Fruit fly (Drosophila melanogaster) whole organism, embryonic: ENCODE measurements around the gene nudE.

ENCODE experiments used
- Adf1 ChIP-seq: fragments of 200-800 bp; sonication (Bioruptor generic); IDR thresholded peaks from 2 replicates; pipeline ENCODE4 v1.3.6; 2022; ENCODE audit warnings: missing biosample characterization, missing genetic modification characterization
- Atf-2 ChIP-seq: fragments of 200-800 bp; sonication (Bioruptor generic); optimal IDR thresholded peaks from 2 replicates; lab custom pipeline; 2016; ENCODE audit warnings: missing biosample characterization, missing genetic modification characterization
- Atf6 ChIP-seq: fragments of 200-800 bp; sonication (Bioruptor generic); IDR thresholded peaks from 2 replicates; pipeline ENCODE4 v1.3.6; 2022; ENCODE audit warnings: missing biosample characterization, missing genetic modification characterization
- Awh ChIP-seq: fragments of 200-800 bp; sonication (Bioruptor generic); IDR thresholded peaks from 2 replicates; pipeline ENCODE4, ENCODE4 v1.3.6; 2022; ENCODE audit warnings: missing biosample characterization, missing genetic modification characterization
- BtbVII ChIP-seq: fragments of 200-800 bp; sonication (Bioruptor generic); optimal IDR thresholded peaks from 3 replicates; lab custom pipeline; 2017; ENCODE audit warnings: missing biosample characterization, mild to moderate bottlenecking, missing genetic modification characterization
- CG10431 ChIP-seq: fragments of 200-800 bp; sonication (Bioruptor generic); optimal IDR thresholded peaks from 3 replicates; lab custom pipeline; 2018; ENCODE audit warnings: missing biosample characterization, mild to moderate bottlenecking, missing genetic modification characterization
- CG11247 ChIP-seq: fragments of 200-800 bp; sonication (Bioruptor generic); IDR thresholded peaks from 2 replicates; pipeline ENCODE4 v1.3.6; 2022; ENCODE audit warnings: missing biosample characterization, missing genetic modification characterization
- CG14014 ChIP-seq: fragments of 200-800 bp; sonication (Bioruptor generic); IDR thresholded peaks from 2 replicates; pipeline ENCODE4 v1.3.6; 2022; ENCODE audit warnings: missing biosample characterization, missing genetic modification characterization
- CG15073 ChIP-seq: fragments of 200-800 bp; sonication (Bioruptor generic); optimal IDR thresholded peaks from 2 replicates; lab custom pipeline; 2016; ENCODE audit warnings: missing biosample characterization, missing genetic modification characterization
- CG15269 ChIP-seq: fragments of 200-800 bp; sonication (Bioruptor generic); optimal IDR thresholded peaks from 2 replicates; lab custom pipeline; 2018; ENCODE audit warnings: missing biosample characterization, mild to moderate bottlenecking, missing genetic modification characterization, moderate library complexity
- CG16779 ChIP-seq: fragments of 200-800 bp; sonication (Bioruptor generic); IDR thresholded peaks from 2 replicates; pipeline ENCODE4 v1.3.6; 2022; ENCODE audit warnings: missing biosample characterization, missing genetic modification characterization
- CG17829 ChIP-seq: fragments of 200-800 bp; optimal IDR thresholded peaks from 2 replicates; lab custom pipeline; 2019; ENCODE audit warnings: missing biosample characterization, mild to moderate bottlenecking, missing genetic modification characterization, moderate library complexity
- CG1792 ChIP-seq: fragments of 200-800 bp; sonication (Bioruptor generic); optimal IDR thresholded peaks from 2 replicates; lab custom pipeline; 2016; ENCODE audit warnings: missing biosample characterization, missing genetic modification characterization
- CG18262 ChIP-seq: fragments of 200-800 bp; optimal IDR thresholded peaks from 3 replicates; lab custom pipeline; 2019; ENCODE audit warnings: missing biosample characterization, mild to moderate bottlenecking, missing genetic modification characterization, moderate library complexity
- CG18764 ChIP-seq: fragments of 200-800 bp; sonication (Bioruptor generic); optimal IDR thresholded peaks from 3 replicates; lab custom pipeline; 2016; ENCODE audit warnings: missing biosample characterization, missing genetic modification characterization
- CG2116 ChIP-seq: fragments of 200-800 bp; sonication (Bioruptor generic); optimal IDR thresholded peaks from 3 replicates; lab custom pipeline; 2018; ENCODE audit warnings: missing biosample characterization, mild to moderate bottlenecking, missing genetic modification characterization
- CG2202 ChIP-seq: fragments of 200-800 bp; sonication (Bioruptor generic); optimal IDR thresholded peaks from 2 replicates; lab custom pipeline; 2018; ENCODE audit warnings: missing biosample characterization, mild to moderate bottlenecking, missing genetic modification characterization
- CG2875 ChIP-seq: fragments of 200-800 bp; sonication (Bioruptor generic); optimal IDR thresholded peaks from 2 replicates; lab custom pipeline; 2017; ENCODE audit warnings: missing biosample characterization, mild to moderate bottlenecking, missing genetic modification characterization, missing genetic modification reagents
- CG3065 ChIP-seq: fragments of 200-800 bp; sonication (Bioruptor generic); optimal IDR thresholded peaks from 2 replicates; lab custom pipeline; 2016; ENCODE audit warnings: missing biosample characterization, missing genetic modification characterization
- CG31224 ChIP-seq: fragments of 200-800 bp; sonication (Bioruptor generic); IDR thresholded peaks from 2 replicates; pipeline ENCODE4 v1.3.6; 2022; ENCODE audit warnings: missing biosample characterization, missing genetic modification characterization
- CG3995 ChIP-seq: fragments of 200-800 bp; sonication (Bioruptor generic); optimal IDR thresholded peaks from 3 replicates; lab custom pipeline; 2016; ENCODE audit warnings: missing biosample characterization, missing genetic modification characterization
- CG4328 ChIP-seq: fragments of 200-800 bp; sonication (Bioruptor generic); optimal IDR thresholded peaks from 3 replicates; lab custom pipeline; 2017; ENCODE audit warnings: missing biosample characterization, missing genetic modification reagents, missing genetic modification characterization
- CG6854 ChIP-seq: fragments of 200-800 bp; sonication (Bioruptor generic); optimal IDR thresholded peaks from 3 replicates; lab custom pipeline; 2017; ENCODE audit warnings: missing biosample characterization, mild to moderate bottlenecking, missing genetic modification characterization
- CG9215 ChIP-seq: fragments of 200-800 bp; sonication (Bioruptor generic); IDR thresholded peaks from 2 replicates; pipeline ENCODE4 v1.3.6; 2022; ENCODE audit warnings: missing biosample characterization, missing genetic modification characterization
- Dek ChIP-seq: fragments of 200-800 bp; sonication (Bioruptor generic); optimal IDR thresholded peaks from 3 replicates; lab custom pipeline; 2019; ENCODE audit warnings: missing biosample characterization, mild to moderate bottlenecking, missing genetic modification characterization, moderate library complexity
- Dip3 ChIP-seq: fragments of 200-800 bp; sonication (Bioruptor generic); optimal IDR thresholded peaks from 3 replicates; lab custom pipeline; 2016; ENCODE audit warnings: missing biosample characterization, missing genetic modification characterization
- Dll ChIP-seq: fragments of 200-800 bp; sonication (Bioruptor generic); IDR thresholded peaks from 4 replicates; pipeline ENCODE4 v1.3.6; 2022; ENCODE audit warnings: missing biosample characterization, missing genetic modification characterization; ENCODE audit not compliant: partially characterized antibody
- Ets97D ChIP-seq: fragments of 200-800 bp; sonication (Bioruptor generic); optimal IDR thresholded peaks from 3 replicates; lab custom pipeline; 2016; ENCODE audit warnings: missing biosample characterization, missing genetic modification characterization
- Lpt ChIP-seq: fragments of >200 bp; optimal IDR thresholded peaks from 2 replicates; lab custom pipeline; 2018; ENCODE audit warnings: missing biosample characterization, missing genetic modification characterization
- Mad ChIP-seq: fragments of 200-800 bp; sonication (Bioruptor generic); optimal IDR thresholded peaks from 2 replicates; lab custom pipeline; 2016; ENCODE audit warnings: missing biosample characterization, missing genetic modification characterization
- Vsx1 ChIP-seq: fragments of 200-800 bp; sonication (Bioruptor generic); optimal IDR thresholded peaks from 2 replicates; lab custom pipeline; 2017; ENCODE audit warnings: missing biosample characterization, mild to moderate bottlenecking, missing genetic modification characterization, missing genetic modification reagents
- bbx ChIP-seq: fragments of 200-800 bp; sonication (Bioruptor generic); IDR thresholded peaks from 2 replicates; pipeline ENCODE4 v1.3.6; 2022; ENCODE audit warnings: missing biosample characterization, missing genetic modification characterization; ENCODE audit not compliant: partially characterized antibody
- bcd ChIP-seq: fragments of 200-800 bp; sonication (Bioruptor generic); optimal IDR thresholded peaks from 2 replicates; lab custom pipeline; 2017; ENCODE audit warnings: missing biosample characterization, mild to moderate bottlenecking, missing genetic modification characterization
- bigmax ChIP-seq: fragments of 200-800 bp; sonication (Bioruptor generic); optimal IDR thresholded peaks from 2 replicates; lab custom pipeline; 2018; ENCODE audit warnings: missing biosample characterization, mild to moderate bottlenecking, missing genetic modification characterization
- cad ChIP-seq: fragments of >200 bp; optimal IDR thresholded peaks from 2 replicates; lab custom pipeline; 2017; ENCODE audit warnings: missing biosample characterization, missing genetic modification characterization
- disco-r ChIP-seq: fragments of 200-800 bp; sonication (Bioruptor generic); optimal IDR thresholded peaks from 2 replicates; lab custom pipeline; 2016; ENCODE audit warnings: missing biosample characterization, missing genetic modification characterization
- dpn ChIP-seq, 2 experiments: fragments of 200-800 bp; sonication (Bioruptor generic); optimal IDR thresholded peaks; 3 replicates each; lab custom pipeline; 2016; ENCODE audit warnings: missing biosample characterization in 2 of 2, missing genetic modification characterization in 2 of 2
- eyg ChIP-seq: fragments of 200-800 bp; sonication (Bioruptor generic); optimal IDR thresholded peaks from 3 replicates; lab custom pipeline; 2016; ENCODE audit warnings: missing biosample characterization, missing genetic modification characterization
- her ChIP-seq: fragments of 200-800 bp; sonication (Bioruptor generic); optimal IDR thresholded peaks from 2 replicates; lab custom pipeline; 2016; ENCODE audit warnings: missing biosample characterization, missing genetic modification characterization
- inv ChIP-seq: fragments of 200-800 bp; sonication (Bioruptor generic); IDR thresholded peaks from 2 replicates; pipeline ENCODE4 v1.3.6; 2022; ENCODE audit warnings: missing biosample characterization, missing genetic modification characterization; ENCODE audit not compliant: partially characterized antibody
- klu ChIP-seq: fragments of 200-800 bp; sonication (Bioruptor generic); IDR thresholded peaks from 2 replicates; pipeline ENCODE4 v1.3.6; 2022; ENCODE audit warnings: missing biosample characterization, missing genetic modification characterization
- mirr ChIP-seq: fragments of 200-800 bp; sonication (Bioruptor generic); optimal IDR thresholded peaks from 3 replicates; lab custom pipeline; 2018; ENCODE audit warnings: missing biosample characterization, mild to moderate bottlenecking, missing genetic modification characterization
- mld ChIP-seq: fragments of 200-800 bp; sonication (Bioruptor generic); IDR thresholded peaks from 3 replicates; pipeline ENCODE4 v1.3.6; 2022; ENCODE audit warnings: missing biosample characterization, missing genetic modification characterization; ENCODE audit not compliant: partially characterized antibody
- oc ChIP-seq: fragments of 200-800 bp; sonication (Bioruptor generic); optimal IDR thresholded peaks from 2 replicates; lab custom pipeline; 2018; ENCODE audit warnings: missing biosample characterization, mild to moderate bottlenecking, missing genetic modification characterization, moderate library complexity
- pb ChIP-seq: fragments of 200-800 bp; sonication (Bioruptor generic); optimal IDR thresholded peaks from 3 replicates; lab custom pipeline; 2016; ENCODE audit warnings: missing biosample characterization, missing genetic modification characterization
- pita ChIP-seq: fragments of 200-800 bp; sonication (Bioruptor generic); optimal IDR thresholded peaks from 2 replicates; lab custom pipeline; 2017; ENCODE audit warnings: missing biosample characterization, mild to moderate bottlenecking, missing genetic modification characterization
- pum ChIP-seq: fragments of 200-800 bp; sonication (Bioruptor generic); optimal IDR thresholded peaks from 2 replicates; lab custom pipeline; 2016; ENCODE audit warnings: missing biosample characterization, missing genetic modification characterization
- sima ChIP-seq: fragments of 200-800 bp; sonication (Bioruptor generic); optimal IDR thresholded peaks from 2 replicates; lab custom pipeline; 2016; ENCODE audit warnings: missing biosample characterization, missing genetic modification characterization
- tap ChIP-seq: fragments of 200-800 bp; optimal IDR thresholded peaks from 3 replicates; lab custom pipeline; 2019; ENCODE audit warnings: missing biosample characterization, mild to moderate bottlenecking, missing genetic modification characterization, moderate library complexity
- zfh1 ChIP-seq: fragments of 200-800 bp; sonication (Bioruptor generic); IDR thresholded peaks from 3 replicates; pipeline ENCODE4 v1.3.6; 2022; ENCODE audit warnings: missing biosample characterization, missing genetic modification characterization

nudE gene

DNA sequence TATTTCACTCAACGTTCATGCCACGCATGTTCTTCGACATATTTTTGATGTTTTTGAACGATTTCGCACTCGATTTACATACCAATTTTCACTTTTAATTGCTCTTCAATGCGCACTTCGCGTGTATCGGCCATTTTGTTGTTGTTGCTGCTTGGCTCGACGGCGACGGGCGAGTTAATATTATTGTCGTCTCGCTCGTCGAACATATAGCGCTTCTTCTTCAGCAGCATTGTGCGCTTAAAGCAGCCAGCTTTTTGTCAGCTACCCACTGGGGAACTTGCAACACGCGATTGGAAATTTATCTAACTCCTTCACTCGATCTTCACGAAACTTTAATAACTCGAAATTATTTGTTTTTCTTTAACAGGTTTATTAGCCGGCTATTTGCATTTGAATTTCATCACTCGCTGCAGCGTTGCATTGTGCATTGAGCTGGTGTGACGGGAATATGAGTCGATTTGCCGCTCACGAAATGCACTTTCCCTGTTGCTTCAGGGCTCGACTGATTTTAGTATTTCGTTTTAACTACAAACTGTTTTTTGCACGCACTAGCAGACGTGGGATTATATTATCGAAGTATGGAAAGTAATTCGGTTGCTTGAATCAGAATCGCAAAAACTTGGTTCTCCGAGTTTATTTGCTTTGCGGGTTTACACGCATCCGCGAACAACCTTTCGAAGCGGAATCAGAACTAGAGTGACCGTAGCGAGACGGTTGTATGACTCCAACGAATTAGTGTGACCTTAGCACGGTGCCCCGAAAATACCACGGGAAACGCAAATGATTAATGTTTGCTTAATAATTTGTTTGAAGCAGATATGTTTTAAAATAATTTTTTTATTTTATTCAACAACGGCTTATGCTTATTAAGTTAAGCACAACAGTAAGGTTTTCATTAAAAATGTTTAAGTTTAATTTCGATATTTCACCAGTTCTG lies 44.2 kb upstream of the nudE start, which contains the start of gene RasGAP1 (continued):
- TF ChIP-seq eyg (GFP tag; lab: Kevin White, UChicago) = no peak
- peak; percentile 48 for TF ChIP-seq pb (GFP tag; lab: Kevin White, UChicago)
- TF ChIP-seq Awh = no peak
- TF ChIP-seq Lpt = no peak
- TF ChIP-seq CG16779 (GFP tag; lab: Robert Waterston, UW) = no peak
- no peak for TF ChIP-seq Vsx1 (GFP tag; lab: Kevin White, UChicago)
- peak; percentile 57; the same call in 3 of the 4 replicates for TF ChIP-seq Dll (GFP tag; lab: Robert Waterston, UW)
- TF ChIP-seq CG3995 (GFP tag; lab: Kevin White, UChicago) = no peak
- no peak for TF ChIP-seq CG9215 (GFP tag; lab: Robert Waterston, UW)
- no peak for TF ChIP-seq pita (GFP tag; lab: Kevin White, UChicago)
- peak; percentile 95 for TF ChIP-seq CG2116 (GFP tag; lab: Kevin White, UChicago)
- TF ChIP-seq klu (GFP tag; lab: Robert Waterston, UW) = no peak
- TF ChIP-seq oc = no peak
- no peak for TF ChIP-seq Atf-2 (GFP tag; lab: Kevin White, UChicago)
- TF ChIP-seq disco-r (GFP tag; lab: Kevin White, UChicago) = no peak
- TF ChIP-seq Dip3 (GFP tag; lab: Kevin White, UChicago) = no peak
- peak; percentile 37; the same call in 1 of the 3 replicates for TF ChIP-seq zfh1 (GFP tag; lab: Robert Waterston, UW)
- TF ChIP-seq bigmax = no peak
- TF ChIP-seq CG14014 (GFP tag; lab: Robert Waterston, UW) = no peak
- TF ChIP-seq CG15269 (tag; lab: Kevin White, UChicago) = peak; percentile 22
- no peak for TF ChIP-seq sima
- no peak for TF ChIP-seq CG17829 (tag; lab: Kevin White, UChicago)
- TF ChIP-seq Ets97D (GFP tag; lab: Kevin White, UChicago) = peak; percentile 10
- no peak for TF ChIP-seq CG18262 (tag; lab: Kevin White, UChicago)
- TF ChIP-seq dpn (GFP tag; optimal IDR thresholded peaks at IDR 0.05; lab: Kevin White, UChicago) = no peak
- TF ChIP-seq bcd (GFP tag; lab: Kevin White, UChicago) = no peak
- no peak for TF ChIP-seq mirr (GFP tag; lab: Kevin White, UChicago)
- TF ChIP-seq cad (GFP tag; lab: Kevin White, UChicago) = no peak
- no peak for TF ChIP-seq CG6854 (GFP tag; lab: Kevin White, UChicago)
- TF ChIP-seq pum (GFP tag; lab: Kevin White, UChicago) = no peak
- no peak for TF ChIP-seq CG4328 (GFP tag; lab: Kevin White, UChicago)
- no peak for TF ChIP-seq CG2875 (GFP tag; lab: Kevin White, UChicago)
- no peak for TF ChIP-seq CG31224 (GFP tag; lab: Robert Waterston, UW)
- no peak for TF ChIP-seq CG1792 (GFP tag; lab: Kevin White, UChicago)
- TF ChIP-seq CG18764 (GFP tag; lab: Kevin White, UChicago) = no peak
- no peak for TF ChIP-seq CG3065
- TF ChIP-seq her (GFP tag; lab: Kevin White, UChicago) = peak; percentile 99
- no peak for TF ChIP-seq Dek (tag; lab: Kevin White, UChicago)
- TF ChIP-seq mld (GFP tag; lab: Robert Waterston, UW) = no peak
- no peak for TF ChIP-seq CG15073
- peak; percentile 44 for TF ChIP-seq Adf1 (GFP tag; lab: Robert Waterston, UW)
- TF ChIP-seq bbx (GFP tag; lab: Robert Waterston, UW) = peak; percentile 54; the same call in 1 of the 2 replicates
- no peak for TF ChIP-seq CG10431 (GFP tag; lab: Kevin White, UChicago)
- TF ChIP-seq CG2202 (tag; lab: Kevin White, UChicago) = no peak
- TF ChIP-seq Atf6 (GFP tag; lab: Robert Waterston, UW) = 0 out of 2 replicates have a peak, but pooled peaks have one; percentile 26
- peak; percentile 27 for TF ChIP-seq tap (tag; lab: Kevin White, UChicago)
- TF ChIP-seq BtbVII (GFP tag; lab: Kevin White, UChicago) = no peak
- TF ChIP-seq Mad (GFP tag; lab: Kevin White, UChicago) = no peak
- TF ChIP-seq inv (GFP tag; lab: Robert Waterston, UW) = peak; percentile 28; the same call in 1 of the 2 replicates
- no peak for TF ChIP-seq CG11247 (GFP tag; lab: Robert Waterston, UW)
